Worm (Caenorhabditis elegans) whole organism, L2 larva: ENCODE measurements around the gene F39G3.4.

Source experiments
- C34F6.9 ChIP-seq: fragments of 150-350 bp; optimal IDR thresholded peaks from 2 replicates; lab custom pipeline; 2014; ENCODE audit warnings: missing biosample characterization, missing genetic modification characterization
- F13H6.1 ChIP-seq: sonication (generic microtip); optimal IDR thresholded peaks from 2 replicates; lab custom pipeline; 2016; ENCODE audit warnings: missing genetic modification characterization, missing compliant biosample characterization
- R02D3.7 ChIP-seq: fragments of 150-350 bp; optimal IDR thresholded peaks from 2 replicates; lab custom pipeline; 2014; ENCODE audit warnings: missing biosample characterization, missing genetic modification characterization
- Y55F3AM.14 ChIP-seq: fragments of 200-800 bp; sonication (Bioruptor generic); optimal IDR thresholded peaks from 2 replicates; lab custom pipeline; 2018; ENCODE audit warnings: mild to moderate bottlenecking, missing genetic modification characterization, missing compliant biosample characterization
- ZK546.5 ChIP-seq: sonication (generic microtip); optimal IDR thresholded peaks from 2 replicates; lab custom pipeline; 2017; ENCODE audit warnings: missing biosample characterization, missing genetic modification characterization
- alr-1 ChIP-seq: fragments of 150-350 bp; optimal IDR thresholded peaks from 2 replicates; lab custom pipeline; 2014; ENCODE audit warnings: missing biosample characterization, missing genetic modification characterization
- ama-1 ChIP-seq: fragments of 150-350 bp; optimal IDR thresholded peaks from 2 replicates; lab custom pipeline; 2018; ENCODE audit warnings: inconsistent platforms
- blmp-1 ChIP-seq: sonication (generic microtip); optimal IDR thresholded peaks from 2 replicates; lab custom pipeline; 2017; ENCODE audit warnings: missing genetic modification characterization, mild to moderate bottlenecking, missing compliant biosample characterization, antibody characterized with exemption, moderate library complexity; ENCODE audit not compliant: insufficient read depth
- ceh-16 ChIP-seq: fragments of 150-350 bp; optimal IDR thresholded peaks from 2 replicates; lab custom pipeline; 2014; ENCODE audit warnings: missing biosample characterization, missing genetic modification characterization
- ceh-82 ChIP-seq: fragments of 150-350 bp; optimal IDR thresholded peaks from 2 replicates; lab custom pipeline; 2014; ENCODE audit warnings: missing biosample characterization, missing genetic modification characterization
- crh-2 ChIP-seq: sonication (generic microtip); optimal IDR thresholded peaks from 2 replicates; lab custom pipeline; 2017; ENCODE audit warnings: missing biosample characterization, missing genetic modification characterization
- egl-27 ChIP-seq: sonication (generic microtip); optimal IDR thresholded peaks from 3 replicates; lab custom pipeline; 2017; ENCODE audit warnings: missing biosample characterization, missing genetic modification reagents, missing genetic modification characterization
- elt-1 ChIP-seq: fragments of 150-350 bp; optimal IDR thresholded peaks from 2 replicates; lab custom pipeline; 2014; ENCODE audit warnings: missing biosample characterization, missing genetic modification characterization
- elt-3 ChIP-seq: sonication (generic microtip); optimal IDR thresholded peaks from 2 replicates; lab custom pipeline; 2017; ENCODE audit warnings: missing biosample characterization, missing genetic modification characterization
- fos-1 ChIP-seq: fragments of 150-350 bp; optimal IDR thresholded peaks from 2 replicates; lab custom pipeline; 2014; ENCODE audit warnings: missing biosample characterization, missing genetic modification characterization
- gmeb-1 ChIP-seq: fragments of 150-350 bp; optimal IDR thresholded peaks from 2 replicates; lab custom pipeline; 2014; ENCODE audit warnings: missing biosample characterization, missing genetic modification characterization
- lin-11 ChIP-seq: fragments of 150-350 bp; sonication (generic microtip); optimal IDR thresholded peaks from 2 replicates; lab custom pipeline; 2014; ENCODE audit warnings: missing biosample characterization, missing genetic modification characterization, inconsistent platforms, mixed read lengths
- lin-13 ChIP-seq: fragments of 150-350 bp; optimal IDR thresholded peaks from 2 replicates; lab custom pipeline; 2014; ENCODE audit warnings: missing biosample characterization, missing genetic modification reagents, missing genetic modification characterization
- lin-39 ChIP-seq: fragments of 150-350 bp; optimal IDR thresholded peaks from 2 replicates; lab custom pipeline; 2014; ENCODE audit warnings: missing biosample characterization, missing genetic modification reagents, missing genetic modification characterization
- lsy-2 ChIP-seq, 2 experiments: fragments of 150-350 bp in 1 of 2; sonication (generic microtip) in 1 of 2; optimal IDR thresholded peaks; 2 replicates each; lab custom pipeline; 2014 to 2017; ENCODE audit warnings: missing biosample characterization in 2 of 2, missing genetic modification characterization in 2 of 2
- mab-5 ChIP-seq: fragments of 150-350 bp; optimal IDR thresholded peaks from 2 replicates; lab custom pipeline; 2014; ENCODE audit warnings: missing biosample characterization, missing genetic modification characterization
- mbf-1 ChIP-seq: sonication (generic microtip); optimal IDR thresholded peaks from 2 replicates; lab custom pipeline; 2017; ENCODE audit warnings: missing biosample characterization, missing genetic modification characterization
- mdl-1 ChIP-seq, 2 experiments: fragments of 150-350 bp in 1 of 2; sonication (generic microtip) in 1 of 2; optimal IDR thresholded peaks; 2 replicates each; lab custom pipeline; 2017; ENCODE audit warnings: missing biosample characterization in 2 of 2, missing genetic modification characterization in 2 of 2
- nhr-10 ChIP-seq: sonication (generic microtip); optimal IDR thresholded peaks from 2 replicates; lab custom pipeline; 2017; ENCODE audit warnings: missing biosample characterization, missing genetic modification characterization
- nhr-11 ChIP-seq: fragments of 150-350 bp; optimal IDR thresholded peaks from 2 replicates; lab custom pipeline; 2014; ENCODE audit warnings: missing biosample characterization, missing genetic modification characterization
- nhr-12 ChIP-seq: fragments of 150-350 bp; optimal IDR thresholded peaks from 2 replicates; lab custom pipeline; 2014; ENCODE audit warnings: missing biosample characterization, missing genetic modification characterization
- nhr-129 ChIP-seq: fragments of 150-350 bp; optimal IDR thresholded peaks from 2 replicates; lab custom pipeline; 2014; ENCODE audit warnings: missing biosample characterization, missing genetic modification characterization
- nhr-21 ChIP-seq: fragments of 150-350 bp; optimal IDR thresholded peaks from 2 replicates; lab custom pipeline; 2014; ENCODE audit warnings: missing biosample characterization, missing genetic modification characterization
- nhr-23 ChIP-seq: fragments of 150-350 bp; optimal IDR thresholded peaks from 2 replicates; lab custom pipeline; 2014; ENCODE audit warnings: missing biosample characterization, missing genetic modification reagents, missing genetic modification characterization
- nhr-237 ChIP-seq: fragments of 150-350 bp; optimal IDR thresholded peaks from 2 replicates; lab custom pipeline; 2014; ENCODE audit warnings: missing biosample characterization, missing genetic modification characterization
- nhr-25 ChIP-seq: fragments of 150-350 bp; sonication (generic microtip); optimal IDR thresholded peaks from 3 replicates; lab custom pipeline; 2014; ENCODE audit warnings: missing biosample characterization, missing genetic modification characterization
- nhr-77 ChIP-seq: fragments of 150-350 bp; optimal IDR thresholded peaks from 2 replicates; lab custom pipeline; 2014; ENCODE audit warnings: missing biosample characterization, missing genetic modification characterization
- peb-1 ChIP-seq: fragments of 150-350 bp; optimal IDR thresholded peaks from 2 replicates; lab custom pipeline; 2014; ENCODE audit warnings: missing biosample characterization, missing genetic modification characterization
- sem-4 ChIP-seq: fragments of 150-350 bp; optimal IDR thresholded peaks from 2 replicates; lab custom pipeline; 2014; ENCODE audit warnings: missing biosample characterization, missing genetic modification reagents, missing genetic modification characterization
- skn-1 ChIP-seq: sonication (generic microtip); optimal IDR thresholded peaks from 2 replicates; lab custom pipeline; 2017; ENCODE audit warnings: missing biosample characterization, missing genetic modification characterization
- sma-9 ChIP-seq, 2 experiments: fragments of 150-350 bp in 1 of 2; sonication (generic microtip) in 1 of 2; optimal IDR thresholded peaks; 2 replicates each; lab custom pipeline; 2014 to 2016; ENCODE audit warnings: missing genetic modification characterization in 2 of 2, mild to moderate bottlenecking in 1 of 2, missing biosample characterization in 1 of 2, missing compliant biosample characterization in 1 of 2, missing genetic modification reagents in 1 of 2, moderate library complexity in 1 of 2
- snpc-4 ChIP-seq: fragments of 150-350 bp; optimal IDR thresholded peaks from 2 replicates; lab custom pipeline; 2014; ENCODE audit warnings: missing biosample characterization, missing genetic modification characterization
- unc-39 ChIP-seq: fragments of 150-350 bp; optimal IDR thresholded peaks from 2 replicates; lab custom pipeline; 2014; ENCODE audit warnings: missing biosample characterization, missing genetic modification characterization
- unc-55 ChIP-seq: fragments of 150-350 bp; sonication (generic microtip); optimal IDR thresholded peaks from 3 replicates; lab custom pipeline; 2014; ENCODE audit warnings: missing biosample characterization, missing genetic modification reagents, missing genetic modification characterization
- unc-62 ChIP-seq: fragments of 150-350 bp; optimal IDR thresholded peaks from 2 replicates; lab custom pipeline; 2014; ENCODE audit warnings: missing biosample characterization, missing genetic modification reagents, missing genetic modification characterization
- zag-1 ChIP-seq: fragments of 150-350 bp; optimal IDR thresholded peaks from 2 replicates; lab custom pipeline; 2014; ENCODE audit warnings: missing biosample characterization, missing genetic modification characterization
- ztf-1 ChIP-seq: fragments of 200-800 bp; sonication (Bioruptor generic); conservative IDR thresholded peaks from 2 replicates; pipeline ENCODE4 v1.3.6; 2022; ENCODE audit warnings: missing genetic modification characterization, missing compliant biosample characterization

Gene F39G3.4

DNA sequence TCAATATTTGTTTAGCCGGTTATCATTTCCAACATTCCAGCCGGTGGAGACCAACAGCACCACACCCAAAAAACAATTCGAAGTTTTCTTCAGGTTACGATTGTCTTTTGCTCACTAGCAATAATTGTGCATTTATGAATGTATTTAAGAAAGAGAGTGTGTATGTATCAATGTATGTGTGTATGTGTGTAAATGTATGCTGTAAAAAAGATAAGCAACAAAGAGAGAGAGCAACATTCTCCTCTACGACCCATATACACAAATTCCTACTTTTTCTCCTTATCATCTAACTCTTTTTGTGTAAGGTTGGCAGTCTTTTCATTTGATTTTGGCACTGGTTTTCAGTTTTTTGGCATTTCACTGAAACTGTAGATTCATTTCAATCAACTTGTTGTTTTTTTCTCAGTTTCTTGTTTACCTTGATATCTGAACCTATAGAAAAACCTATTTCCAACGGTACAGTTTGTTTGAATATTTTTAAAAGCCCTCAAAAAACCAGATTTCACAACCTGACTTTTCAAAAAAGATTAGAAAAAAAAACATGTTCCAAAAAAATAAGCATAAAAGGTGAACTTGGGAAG lies 3.6 kb upstream of the F39G3.4 start:
- TF ChIP-seq sem-4 (tag; lab: Kevin White, UChicago) (no peak), ceh-16 (no peak), Y55F3AM.14 (no peak), ceh-82 (tag; lab: Kevin White, UChicago) (no peak), unc-39 (tag; lab: Kevin White, UChicago) (no peak), nhr-12 (no peak), egl-27 (tag; lab: Kevin White, UChicago) (no peak), nhr-25 (tag; lab: Kevin White, UChicago) (no peak), lin-39 (tag; lab: Kevin White, UChicago) (no peak), F13H6.1 (tag; lab: Kevin White, UChicago) (no peak), ama-1 (lab: Kevin White, UChicago) (no peak), nhr-77 (tag; lab: Kevin White, UChicago) (no peak), C34F6.9 (no peak), zag-1 (tag; lab: Kevin White, UChicago) (no peak), blmp-1 (tag; lab: Kevin White, UChicago) (no peak), skn-1 (no peak), fos-1 (tag; lab: Kevin White, UChicago) (peak; percentile 91), mbf-1 (no peak), nhr-11 (tag; lab: Kevin White, UChicago) (no peak), mdl-1 (tag; optimal IDR thresholded peaks at IDR 0.05; lab: Kevin White, UChicago) (no peak), ZK546.5 (tag; lab: Kevin White, UChicago) (no peak), lin-11 (tag; lab: Kevin White, UChicago) (no peak), nhr-10 (tag; lab: Kevin White, UChicago) (no peak), crh-2 (tag; lab: Kevin White, UChicago) (peak; percentile 50), gmeb-1 (peak; percentile 12), lin-13 (no peak), unc-62 (no peak), alr-1 (tag; lab: Kevin White, UChicago) (no peak), R02D3.7 (tag; lab: Kevin White, UChicago) (no peak), sma-9 (GFP tag; optimal IDR thresholded peaks at IDR 0.05; lab: Kevin White, UChicago) (peak; percentile 5), sma-9 (tag; optimal IDR thresholded peaks at IDR 0.05; lab: Kevin White, UChicago) (no peak), ztf-1 (no peak), nhr-237 (tag; lab: Kevin White, UChicago) (no peak), elt-1 (tag; lab: Kevin White, UChicago) (no peak), peb-1 (tag; lab: Kevin White, UChicago) (no peak), nhr-23 (tag; lab: Kevin White, UChicago) (no peak), nhr-21 (tag; lab: Kevin White, UChicago) (no peak)
- TF ChIP-seq, all 48 proteins: peak for 4

DNA sequence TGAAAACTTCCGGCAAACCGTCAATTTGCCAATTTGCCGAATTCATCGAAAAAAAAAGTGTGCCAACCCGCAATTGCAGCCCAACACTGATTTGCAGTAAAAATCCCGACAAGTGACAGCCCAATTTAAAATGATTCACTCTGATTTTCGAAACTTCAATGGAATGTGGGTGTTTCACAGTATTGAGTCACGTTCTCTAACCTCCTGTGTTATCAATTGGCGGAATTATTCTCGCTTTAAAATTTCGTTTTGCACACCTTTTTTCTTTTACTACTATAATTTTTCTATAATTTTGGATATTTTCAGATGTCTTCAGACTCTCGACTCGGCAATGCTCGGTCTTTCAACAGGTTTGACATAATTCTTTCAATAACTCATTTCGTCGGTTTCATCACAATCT lies 2.2 kb upstream of the F39G3.4 start, which contains the start of gene F39G3.5:
F39G3.5 (plus strand) TSS at position 301 of the 400 bp plus-strand sequence.
- TF ChIP-seq mab-5 (tag; lab: Kevin White, UChicago) (no peak), nhr-12 (no peak), egl-27 (tag; lab: Kevin White, UChicago) (no peak), lin-39 (tag; lab: Kevin White, UChicago) (no peak), ama-1 (lab: Kevin White, UChicago) (no peak), sem-4 (tag; lab: Kevin White, UChicago) (no peak), elt-1 (tag; lab: Kevin White, UChicago) (no peak), peb-1 (tag; lab: Kevin White, UChicago) (no peak), snpc-4 (tag; lab: Kevin White, UChicago) (no peak), lin-11 (tag; lab: Kevin White, UChicago) (no peak), ztf-1 (no peak), unc-55 (GFP tag; lab: Kevin White, UChicago) (no peak), ceh-82 (tag; lab: Kevin White, UChicago) (no peak)

DNA sequence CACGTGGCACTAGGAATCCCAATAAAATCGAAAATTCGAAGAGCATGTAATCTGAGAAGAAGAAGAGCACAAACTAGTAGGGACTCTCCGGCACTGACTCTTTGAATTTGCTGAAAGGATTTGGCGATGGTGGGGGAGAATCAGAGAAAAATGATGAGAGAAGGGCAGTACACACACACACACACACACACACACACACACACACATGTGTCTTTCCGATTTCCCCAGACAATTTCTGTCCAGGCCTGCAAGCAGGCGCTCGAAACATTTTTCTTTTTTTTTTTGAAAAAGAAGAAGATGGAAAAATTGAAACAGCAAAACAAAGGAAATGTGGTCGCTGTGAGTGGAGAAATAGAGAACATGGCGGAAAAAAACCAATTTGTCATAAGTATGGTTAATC lies 5.5 kb downstream of the F39G3.4 start, which contains the start of gene tig-2:
tig-2 (minus strand) TSS at position 87 of the 400 bp plus-strand sequence.
- TF ChIP-seq Y55F3AM.14: peak; percentile 59
- TF ChIP-seq elt-3: no peak
- TF ChIP-seq lsy-2 (tag; optimal IDR thresholded peaks at IDR 0.05; lab: Kevin White, UChicago): peak in 1 of 2 experiments; percentile 20
- peak; percentile 2 for TF ChIP-seq crh-2 (tag; lab: Kevin White, UChicago)
- TF ChIP-seq nhr-237 (tag; lab: Kevin White, UChicago): no peak
- no peak for TF ChIP-seq sma-9 (GFP tag; optimal IDR thresholded peaks at IDR 0.05; lab: Kevin White, UChicago)
- no peak for TF ChIP-seq sma-9 (tag; optimal IDR thresholded peaks at IDR 0.05; lab: Kevin White, UChicago)
- peak; percentile 1 for TF ChIP-seq lin-13
- TF ChIP-seq unc-55 (GFP tag; lab: Kevin White, UChicago): no peak
- peak; percentile 29 for TF ChIP-seq C34F6.9
- peak; percentile 54 for TF ChIP-seq nhr-129 (tag; lab: Kevin White, UChicago)
- peak; percentile 58 for TF ChIP-seq F13H6.1 (tag; lab: Kevin White, UChicago)
- TF ChIP-seq, all 48 proteins: peak for 7
